Fruit fly (Drosophila melanogaster) whole organism, embryonic: ENCODE data around the gene CG7953.

Experiments
- Abd-B ChIP-seq: fragments of 200-800 bp; sonication (Bioruptor generic); optimal IDR thresholded peaks from 2 replicates; lab custom pipeline; 2018; ENCODE audit warnings: missing biosample characterization, mild to moderate bottlenecking, missing genetic modification characterization, moderate library complexity
- Antp ChIP-seq: fragments of 200-800 bp; sonication (Bioruptor generic); optimal IDR thresholded peaks from 3 replicates; lab custom pipeline; 2016; ENCODE audit warnings: missing biosample characterization, missing genetic modification characterization
- B-H1 ChIP-seq: fragments of 200-800 bp; sonication (Bioruptor generic); IDR thresholded peaks from 3 replicates; pipeline ENCODE4 v1.3.6; 2022; ENCODE audit warnings: missing biosample characterization, missing genetic modification characterization
- CG11696 ChIP-seq: fragments of 200-800 bp; sonication (Bioruptor generic); IDR thresholded peaks from 2 replicates; pipeline ENCODE4 v1.3.6; 2022; ENCODE audit warnings: missing biosample characterization, missing genetic modification characterization
- CG13424 ChIP-seq: fragments of 200-800 bp; sonication (Bioruptor generic); optimal IDR thresholded peaks from 2 replicates; lab custom pipeline; 2019; ENCODE audit warnings: missing biosample characterization, mild to moderate bottlenecking, missing genetic modification characterization, moderate library complexity
- CG14667 ChIP-seq: fragments of 200-800 bp; sonication (Bioruptor generic); IDR thresholded peaks from 2 replicates; pipeline ENCODE4 v1.3.6; 2022; ENCODE audit warnings: missing biosample characterization, missing genetic modification characterization
- CG17186 ChIP-seq: fragments of 200-800 bp; sonication (Bioruptor generic); optimal IDR thresholded peaks from 3 replicates; lab custom pipeline; 2017; ENCODE audit warnings: missing biosample characterization, missing genetic modification reagents, missing genetic modification characterization
- CG17802 ChIP-seq: fragments of 200-800 bp; sonication (Bioruptor generic); optimal IDR thresholded peaks from 2 replicates; lab custom pipeline; 2018; ENCODE audit warnings: missing biosample characterization, mild to moderate bottlenecking, missing genetic modification characterization, moderate library complexity
- CG17829 ChIP-seq: fragments of 200-800 bp; optimal IDR thresholded peaks from 2 replicates; lab custom pipeline; 2019; ENCODE audit warnings: missing biosample characterization, mild to moderate bottlenecking, missing genetic modification characterization, moderate library complexity
- CG2889 ChIP-seq: fragments of 200-800 bp; sonication (Bioruptor generic); IDR thresholded peaks from 3 replicates; pipeline ENCODE4 v1.3.6; 2022; ENCODE audit warnings: missing biosample characterization, missing genetic modification characterization
- CG30431 ChIP-seq: fragments of 200-800 bp; sonication (Bioruptor generic); optimal IDR thresholded peaks from 2 replicates; lab custom pipeline; 2017; ENCODE audit warnings: missing biosample characterization, missing genetic modification characterization
- CG34422 ChIP-seq: fragments of 200-800 bp; sonication (Bioruptor generic); IDR thresholded peaks from 3 replicates; pipeline ENCODE4 v1.3.6; 2022; ENCODE audit warnings: missing biosample characterization, missing genetic modification characterization
- CG42726 ChIP-seq: fragments of 200-800 bp; sonication (Bioruptor generic); IDR thresholded peaks from 2 replicates; pipeline ENCODE4 v1.3.6; 2022; ENCODE audit warnings: missing biosample characterization, missing genetic modification characterization; ENCODE audit not compliant: partially characterized antibody
- CG6254 ChIP-seq: fragments of 200-800 bp; sonication (Bioruptor generic); optimal IDR thresholded peaks from 3 replicates; lab custom pipeline; 2017; ENCODE audit warnings: mild to moderate bottlenecking, missing biosample characterization, missing genetic modification reagents, missing genetic modification characterization
- CG7963 ChIP-seq: fragments of 200-800 bp; sonication (Bioruptor generic); IDR thresholded peaks from 3 replicates; pipeline ENCODE4 v1.3.6; 2022; ENCODE audit warnings: missing biosample characterization, missing genetic modification characterization; ENCODE audit not compliant: partially characterized antibody
- CG7987 ChIP-seq: fragments of 200-800 bp; sonication (Bioruptor generic); optimal IDR thresholded peaks from 2 replicates; lab custom pipeline; 2018; ENCODE audit warnings: missing biosample characterization, mild to moderate bottlenecking, missing genetic modification characterization, moderate library complexity
- CG8359 ChIP-seq: fragments of 200-800 bp; sonication (Bioruptor generic); optimal IDR thresholded peaks from 2 replicates; lab custom pipeline; 2017; ENCODE audit warnings: missing biosample characterization, mild to moderate bottlenecking, missing genetic modification characterization, borderline replicate concordance
- CG9797 ChIP-seq: fragments of 200-800 bp; sonication (Bioruptor generic); optimal IDR thresholded peaks from 3 replicates; lab custom pipeline; 2018; ENCODE audit warnings: missing biosample characterization, mild to moderate bottlenecking, missing genetic modification characterization
- CG9876 ChIP-seq: fragments of 200-800 bp; sonication (Bioruptor generic); optimal IDR thresholded peaks from 2 replicates; lab custom pipeline; 2016; ENCODE audit warnings: missing biosample characterization, missing genetic modification characterization
- Dip3 ChIP-seq: fragments of 200-800 bp; sonication (Bioruptor generic); optimal IDR thresholded peaks from 3 replicates; lab custom pipeline; 2016; ENCODE audit warnings: missing biosample characterization, missing genetic modification characterization
- Doc3 ChIP-seq: fragments of 200-800 bp; sonication (Bioruptor generic); IDR thresholded peaks from 3 replicates; pipeline ENCODE4 v1.3.6; 2022; ENCODE audit warnings: missing biosample characterization, missing genetic modification characterization; ENCODE audit not compliant: partially characterized antibody
- Eip74EF ChIP-seq, 2 experiments: fragments of 200-800 bp in 1 of 2; fragments of >200 bp in 1 of 2; sonication (Bioruptor generic) in 1 of 2; optimal IDR thresholded peaks; 2 replicates each; lab custom pipeline; 2017 to 2019; ENCODE audit warnings: missing biosample characterization in 2 of 2, missing genetic modification characterization in 2 of 2, mild to moderate bottlenecking in 1 of 2, moderate library complexity in 1 of 2
- HLH3B ChIP-seq: fragments of 200-800 bp; sonication (Bioruptor generic); IDR thresholded peaks from 2 replicates; pipeline ENCODE4 v1.3.6; 2022; ENCODE audit warnings: missing biosample characterization, missing genetic modification characterization
- HmgD ChIP-seq: fragments of 200-800 bp; sonication (Bioruptor generic); optimal IDR thresholded peaks from 3 replicates; lab custom pipeline; 2016; ENCODE audit warnings: missing biosample characterization, missing genetic modification characterization
- Hsf ChIP-seq: fragments of 200-800 bp; sonication (Bioruptor generic); optimal IDR thresholded peaks from 3 replicates; lab custom pipeline; 2016; ENCODE audit warnings: missing biosample characterization, missing genetic modification characterization
- Kr ChIP-seq: fragments of 200-800 bp; sonication (Bioruptor generic); optimal IDR thresholded peaks from 2 replicates; lab custom pipeline; 2017; ENCODE audit warnings: missing biosample characterization, mild to moderate bottlenecking, missing genetic modification characterization
- MBD-R2 ChIP-seq: fragments of 200-800 bp; sonication (Bioruptor generic); IDR thresholded peaks from 2 replicates; pipeline ENCODE4 v1.3.6; 2022; ENCODE audit warnings: missing biosample characterization, missing genetic modification characterization
- MESR4 ChIP-seq: fragments of 200-800 bp; sonication (Bioruptor generic); optimal IDR thresholded peaks from 2 replicates; lab custom pipeline; 2018; ENCODE audit warnings: missing biosample characterization, mild to moderate bottlenecking, missing genetic modification characterization, moderate library complexity
- Max ChIP-seq: fragments of 200-800 bp; sonication (Bioruptor generic); optimal IDR thresholded peaks from 2 replicates; lab custom pipeline; 2016; ENCODE audit warnings: missing biosample characterization, mild to moderate bottlenecking, missing genetic modification characterization
- NK7.1 ChIP-seq: fragments of 200-800 bp; sonication (Bioruptor generic); optimal IDR thresholded peaks from 3 replicates; lab custom pipeline; 2016; ENCODE audit warnings: missing biosample characterization, missing genetic modification characterization
- Nf-YB ChIP-seq: fragments of 200-800 bp; sonication (Bioruptor generic); optimal IDR thresholded peaks from 3 replicates; lab custom pipeline; 2019; ENCODE audit warnings: missing biosample characterization, mild to moderate bottlenecking, missing genetic modification characterization, moderate library complexity
- Optix ChIP-seq: fragments of 200-800 bp; sonication (Bioruptor generic); IDR thresholded peaks from 3 replicates; pipeline ENCODE4 v1.3.6; 2022; ENCODE audit warnings: missing biosample characterization, missing genetic modification characterization
- Spps ChIP-seq: fragments of 200-800 bp; sonication (Bioruptor generic); optimal IDR thresholded peaks from 2 replicates; lab custom pipeline; 2018; ENCODE audit warnings: missing biosample characterization, mild to moderate bottlenecking, missing genetic modification characterization
- TFAM ChIP-seq: fragments of 200-800 bp; sonication (Bioruptor generic); optimal IDR thresholded peaks from 2 replicates; lab custom pipeline; 2017; ENCODE audit warnings: missing biosample characterization, missing genetic modification characterization, inconsistent platforms
- Trl ChIP-seq, 3 experiments: fragments of >200 bp in 2 of 3; fragments of 200-800 bp in 1 of 3; sonication (Bioruptor generic) in 1 of 3; optimal IDR thresholded peaks; 2 replicates in 1 of 3; 3 replicates in 2 of 3; lab custom pipeline; 2016 to 2017; ENCODE audit warnings: missing biosample characterization in 1 of 3, missing genetic modification characterization in 1 of 3
- aop ChIP-seq: fragments of 200-800 bp; sonication (Bioruptor generic); IDR thresholded peaks from 2 replicates; pipeline ENCODE4 v1.3.6; 2022; ENCODE audit warnings: missing biosample characterization, missing genetic modification characterization
- ara ChIP-seq: fragments of 200-800 bp; sonication (Bioruptor generic); IDR thresholded peaks from 2 replicates; pipeline ENCODE4 v1.3.6; 2022; ENCODE audit warnings: missing biosample characterization, missing genetic modification characterization
- caup ChIP-seq: fragments of 200-800 bp; sonication (Bioruptor generic); optimal IDR thresholded peaks from 3 replicates; lab custom pipeline; 2017; ENCODE audit warnings: missing biosample characterization, mild to moderate bottlenecking, missing genetic modification characterization, moderate library complexity; ENCODE audit not compliant: severe bottlenecking
- cg ChIP-seq: fragments of 200-800 bp; sonication (Bioruptor generic); optimal IDR thresholded peaks from 3 replicates; lab custom pipeline; 2019; ENCODE audit warnings: missing biosample characterization, mild to moderate bottlenecking, missing genetic modification characterization, moderate library complexity
- crp ChIP-seq, 2 experiments: fragments of 200-800 bp; sonication (Bioruptor generic); optimal IDR thresholded peaks; 2 replicates in 1 of 2; 3 replicates in 1 of 2; lab custom pipeline; 2017; ENCODE audit warnings: missing biosample characterization in 2 of 2, missing genetic modification characterization in 2 of 2, mild to moderate bottlenecking in 1 of 2, moderate library complexity in 1 of 2
- ems ChIP-seq: fragments of 200-800 bp; sonication (Bioruptor generic); optimal IDR thresholded peaks from 3 replicates; lab custom pipeline; 2016; ENCODE audit warnings: missing biosample characterization, missing genetic modification characterization
- kni ChIP-seq: fragments of 200-800 bp; sonication (Bioruptor generic); optimal IDR thresholded peaks from 3 replicates; lab custom pipeline; 2017; ENCODE audit warnings: mild to moderate bottlenecking, missing biosample characterization, missing genetic modification reagents, missing genetic modification characterization
- knrl ChIP-seq: fragments of 200-800 bp; sonication (Bioruptor generic); IDR thresholded peaks from 3 replicates; pipeline ENCODE4 v1.3.6; 2022; ENCODE audit warnings: missing biosample characterization, missing genetic modification characterization; ENCODE audit not compliant: partially characterized antibody
- onecut ChIP-seq: fragments of 200-800 bp; sonication (Bioruptor generic); IDR thresholded peaks from 2 replicates; pipeline ENCODE4 v1.3.6; 2022; ENCODE audit warnings: missing biosample characterization, missing genetic modification characterization
- prd ChIP-seq, 3 experiments: fragments of >200 bp in 2 of 3; fragments of 200-800 bp in 1 of 3; sonication (Bioruptor generic) in 1 of 3; optimal IDR thresholded peaks in 2 of 3; IDR thresholded peaks in 1 of 3; 2 replicates in 2 of 3; 3 replicates in 1 of 3; pipeline versions ENCODE4 v1.3.6 to Lab custom; 2017 to 2022; ENCODE audit warnings: missing biosample characterization in 1 of 3, missing genetic modification characterization in 1 of 3
- so ChIP-seq: fragments of 200-800 bp; sonication (Bioruptor generic); IDR thresholded peaks from 3 replicates; pipeline ENCODE4 v1.3.6; 2022; ENCODE audit warnings: missing biosample characterization, missing genetic modification characterization
- stwl ChIP-seq: fragments of 200-800 bp; sonication (Bioruptor generic); optimal IDR thresholded peaks from 3 replicates; lab custom pipeline; 2018; ENCODE audit warnings: missing biosample characterization, mild to moderate bottlenecking, missing genetic modification characterization, moderate library complexity
- tup ChIP-seq: fragments of 200-800 bp; sonication (Bioruptor generic); optimal IDR thresholded peaks from 2 replicates; lab custom pipeline; 2016; ENCODE audit warnings: missing biosample characterization, mild to moderate bottlenecking, missing genetic modification characterization, moderate library complexity
- zen ChIP-seq: fragments of 200-800 bp; sonication (Bioruptor generic); optimal IDR thresholded peaks from 3 replicates; lab custom pipeline; 2018; ENCODE audit warnings: missing biosample characterization, mild to moderate bottlenecking, missing genetic modification characterization, moderate library complexity

CG7953 gene

dm6 chr2L:13829540-13829939 is 18.2 kb upstream of the CG7953 start, which contains the start of the genes Arpc1 and Orc5 (continued):
- TF ChIP-seq Max (GFP tag; lab: Kevin White, UChicago) (no peak), onecut (GFP tag; lab: Robert Waterston, UW) (peak; percentile 48), Doc3 (peak; percentile 77), HLH3B (GFP tag; lab: Robert Waterston, UW) (no peak), stwl (tag; lab: Kevin White, UChicago) (peak; percentile 48), B-H1 (GFP tag; lab: Robert Waterston, UW) (no peak), CG2889 (GFP tag; lab: Robert Waterston, UW) (no peak), CG7987 (GFP tag; lab: Kevin White, UChicago) (no peak), caup (GFP tag; lab: Kevin White, UChicago) (no peak), CG9797 (GFP tag; lab: Kevin White, UChicago) (peak; percentile 86), CG14667 (GFP tag; lab: Robert Waterston, UW) (no peak), MBD-R2 (GFP tag; lab: Robert Waterston, UW) (peak; percentile 90), ems (GFP tag; lab: Kevin White, UChicago) (no peak), Nf-YB (GFP tag; lab: Kevin White, UChicago) (no peak), aop (GFP tag; lab: Robert Waterston, UW) (no peak), zen (tag; lab: Kevin White, UChicago) (peak; percentile 40), Kr (no peak), so (no peak), Trl (optimal IDR thresholded peaks at IDR 0.05; lab: Kevin White, UChicago) (no peak), Trl (GFP tag; optimal IDR thresholded peaks at IDR 0.05; lab: Kevin White, UChicago) (no peak), CG17802 (tag; lab: Kevin White, UChicago) (no peak), cg (GFP tag; lab: Kevin White, UChicago) (no peak), Antp (GFP tag; lab: Kevin White, UChicago) (no peak), Spps (tag; lab: Kevin White, UChicago) (no peak), Dip3 (GFP tag; lab: Kevin White, UChicago) (no peak), Optix (GFP tag; lab: Robert Waterston, UW) (no peak), CG6254 (GFP tag; lab: Kevin White, UChicago) (no peak), HmgD (GFP tag; lab: Kevin White, UChicago) (peak; percentile 46), CG42726 (peak; percentile 78), Eip74EF (GFP tag; optimal IDR thresholded peaks at IDR 0.05; lab: Kevin White, UChicago) (no peak), NK7.1 (GFP tag; lab: Kevin White, UChicago) (no peak), prd (optimal IDR thresholded peaks at IDR 0.05; lab: Kevin White, UChicago) (no peak), prd (GFP tag; IDR thresholded peaks at IDR 0.05; lab: Robert Waterston, UW) (no peak), CG17829 (tag; lab: Kevin White, UChicago) (peak; percentile 9), crp (GFP tag; optimal IDR thresholded peaks at IDR 0.05; lab: Kevin White, UChicago) (no peak), tup (no peak), TFAM (GFP tag; lab: Kevin White, UChicago) (no peak), knrl (GFP tag; lab: Robert Waterston, UW) (peak; percentile 88), CG17186 (peak; percentile 61), Abd-B (peak; percentile 17), CG9876 (GFP tag; lab: Kevin White, UChicago) (no peak), CG30431 (GFP tag; lab: Kevin White, UChicago) (no peak), CG13424 (tag; lab: Kevin White, UChicago) (no peak), CG7963 (GFP tag; lab: Robert Waterston, UW) (peak; percentile 69), CG8359 (GFP tag; lab: Kevin White, UChicago) (no peak), ara (GFP tag; lab: Robert Waterston, UW) (no peak), CG11696 (GFP tag; lab: Robert Waterston, UW) (no peak), MESR4 (GFP tag; lab: Kevin White, UChicago) (peak; percentile 74), kni (GFP tag; lab: Kevin White, UChicago) (no peak), CG34422 (peak; percentile 29; the same call in 1 of the 3 replicates), Hsf (GFP tag; lab: Kevin White, UChicago) (no peak)
